Fruit fly (Drosophila melanogaster) whole organism, prepupa: Measurements from ENCODE around the gene Shaw.

Experiments
- Blimp-1 ChIP-seq: fragments of 200-800 bp; sonication (Bioruptor generic); optimal IDR thresholded peaks from 3 replicates; lab custom pipeline; 2017; ENCODE audit warnings: missing biosample characterization, missing genetic modification characterization, mild to moderate bottlenecking, moderate library complexity, missing genetic modification reagents
- CG10669 ChIP-seq: fragments of 200-800 bp; sonication (Bioruptor generic); optimal IDR thresholded peaks from 3 replicates; lab custom pipeline; 2018; ENCODE audit warnings: missing biosample characterization, mild to moderate bottlenecking, missing genetic modification characterization, moderate library complexity
- CG11762 ChIP-seq: fragments of 200-800 bp; sonication (Bioruptor generic); optimal IDR thresholded peaks from 3 replicates; lab custom pipeline; 2016; ENCODE audit warnings: missing biosample characterization, missing genetic modification characterization; ENCODE audit not compliant: insufficient read depth
- CG11902 ChIP-seq: fragments of 200-800 bp; sonication (Bioruptor generic); optimal IDR thresholded peaks from 3 replicates; lab custom pipeline; 2016; ENCODE audit warnings: missing biosample characterization, missing genetic modification characterization
- CG1621 ChIP-seq: fragments of 200-800 bp; sonication (Bioruptor generic); optimal IDR thresholded peaks from 3 replicates; lab custom pipeline; 2018; ENCODE audit warnings: missing biosample characterization, mild to moderate bottlenecking, missing genetic modification characterization
- CG3032 ChIP-seq: fragments of 200-800 bp; optimal IDR thresholded peaks from 2 replicates; lab custom pipeline; 2019; ENCODE audit warnings: missing biosample characterization, mild to moderate bottlenecking, missing genetic modification characterization, moderate library complexity
- CG31627 ChIP-seq: fragments of 200-800 bp; sonication (Bioruptor generic); optimal IDR thresholded peaks from 3 replicates; lab custom pipeline; 2016; ENCODE audit warnings: missing biosample characterization, missing genetic modification characterization
- CG32006 ChIP-seq: fragments of 200-800 bp; sonication (Bioruptor generic); optimal IDR thresholded peaks from 3 replicates; lab custom pipeline; 2017; ENCODE audit warnings: missing biosample characterization, mild to moderate bottlenecking, missing genetic modification characterization
- CG34406 ChIP-seq: fragments of 200-800 bp; sonication (Bioruptor generic); optimal IDR thresholded peaks from 3 replicates; lab custom pipeline; 2016; ENCODE audit warnings: missing biosample characterization, missing genetic modification characterization
- CG3919 ChIP-seq: fragments of 200-800 bp; sonication (Bioruptor generic); optimal IDR thresholded peaks from 3 replicates; lab custom pipeline; 2016; ENCODE audit warnings: missing biosample characterization, missing genetic modification characterization
- CG4318 ChIP-seq: fragments of 200-800 bp; sonication (Bioruptor generic); optimal IDR thresholded peaks from 3 replicates; lab custom pipeline; 2017; ENCODE audit warnings: missing biosample characterization, mild to moderate bottlenecking, missing genetic modification characterization
- CG6163 ChIP-seq: fragments of 200-800 bp; sonication (Bioruptor generic); IDR thresholded peaks from 3 replicates; pipeline ENCODE4 v1.3.6; 2022; ENCODE audit warnings: missing biosample characterization, missing genetic modification characterization
- CG6276 ChIP-seq: fragments of 200-800 bp; sonication (Bioruptor generic); optimal IDR thresholded peaks from 2 replicates; lab custom pipeline; 2017; ENCODE audit warnings: missing biosample characterization, mild to moderate bottlenecking, missing genetic modification characterization
- CG6792 ChIP-seq: fragments of 200-800 bp; sonication (Bioruptor generic); optimal IDR thresholded peaks from 3 replicates; lab custom pipeline; 2016; ENCODE audit warnings: missing biosample characterization, missing genetic modification characterization
- CG6808 ChIP-seq: fragments of 200-800 bp; sonication (Bioruptor generic); optimal IDR thresholded peaks from 3 replicates; lab custom pipeline; 2017; ENCODE audit warnings: missing biosample characterization, missing genetic modification characterization, mild to moderate bottlenecking, moderate library complexity, missing genetic modification reagents
- CG6854 ChIP-seq: fragments of 200-800 bp; sonication (Bioruptor generic); optimal IDR thresholded peaks from 2 replicates; lab custom pipeline; 2017; ENCODE audit warnings: missing biosample characterization, mild to moderate bottlenecking, missing genetic modification characterization
- CG7368 ChIP-seq: fragments of 200-800 bp; sonication (Bioruptor generic); optimal IDR thresholded peaks from 3 replicates; lab custom pipeline; 2016; ENCODE audit warnings: missing biosample characterization, missing genetic modification characterization
- CG8119 ChIP-seq: fragments of 200-800 bp; sonication (Bioruptor generic); IDR thresholded peaks from 3 replicates; pipeline ENCODE4 v1.3.6; 2022; ENCODE audit warnings: missing biosample characterization, missing genetic modification characterization
- CG8319 ChIP-seq: fragments of 200-800 bp; sonication (Bioruptor generic); optimal IDR thresholded peaks from 3 replicates; lab custom pipeline; 2016; ENCODE audit warnings: missing biosample characterization, missing genetic modification characterization
- CG8632 ChIP-seq: fragments of 200-800 bp; sonication (Bioruptor generic); optimal IDR thresholded peaks from 3 replicates; lab custom pipeline; 2016; ENCODE audit warnings: missing biosample characterization, missing genetic modification characterization
- CG9139 ChIP-seq: fragments of 200-800 bp; sonication (Bioruptor generic); optimal IDR thresholded peaks from 3 replicates; lab custom pipeline; 2017; ENCODE audit warnings: missing biosample characterization, mild to moderate bottlenecking, missing genetic modification characterization
- Eip75B ChIP-seq: fragments of 200-800 bp; sonication (Bioruptor generic); optimal IDR thresholded peaks from 3 replicates; lab custom pipeline; 2016; ENCODE audit warnings: missing biosample characterization, missing genetic modification characterization
- Eip78C ChIP-seq: fragments of 200-800 bp; sonication (Bioruptor generic); peaks from one replicate; lab custom pipeline; 2016; ENCODE audit warnings: missing biosample characterization, missing genetic modification characterization
- Eip93F ChIP-seq: fragments of 200-800 bp; sonication (Bioruptor generic); optimal IDR thresholded peaks from 2 replicates; lab custom pipeline; 2016; ENCODE audit warnings: missing biosample characterization, mild to moderate bottlenecking, missing genetic modification characterization
- Ets96B ChIP-seq: fragments of 200-800 bp; optimal IDR thresholded peaks from 2 replicates; lab custom pipeline; 2019; ENCODE audit warnings: missing biosample characterization, mild to moderate bottlenecking, missing genetic modification characterization, moderate library complexity
- Gug ChIP-seq: fragments of 200-800 bp; sonication (Bioruptor generic); IDR thresholded peaks from 2 replicates; pipeline ENCODE4 v1.3.6; 2022; ENCODE audit warnings: missing biosample characterization, missing genetic modification characterization
- Hr38 ChIP-seq: sonication (Bioruptor generic); optimal IDR thresholded peaks from 2 replicates; lab custom pipeline; 2016; ENCODE audit warnings: missing biosample characterization, missing genetic modification characterization
- Hr39 ChIP-seq: fragments of 200-800 bp; sonication (Bioruptor generic); optimal IDR thresholded peaks from 2 replicates; lab custom pipeline; 2016; ENCODE audit warnings: missing biosample characterization, missing genetic modification characterization
- Hr4 ChIP-seq: fragments of 200-800 bp; sonication (Bioruptor generic); optimal IDR thresholded peaks from 3 replicates; lab custom pipeline; 2016; ENCODE audit warnings: missing biosample characterization, missing genetic modification characterization
- Met ChIP-seq: fragments of 200-800 bp; sonication (Bioruptor generic); optimal IDR thresholded peaks from 3 replicates; lab custom pipeline; 2016; ENCODE audit warnings: missing biosample characterization, missing genetic modification characterization
- OdsH ChIP-seq: fragments of 200-800 bp; sonication (Bioruptor generic); optimal IDR thresholded peaks from 3 replicates; lab custom pipeline; 2016; ENCODE audit warnings: missing biosample characterization, missing genetic modification characterization
- Smox ChIP-seq: fragments of 200-800 bp; sonication (Bioruptor generic); optimal IDR thresholded peaks from 3 replicates; lab custom pipeline; 2016; ENCODE audit warnings: missing biosample characterization, missing genetic modification characterization
- Sox102F ChIP-seq: fragments of 200-800 bp; sonication (Bioruptor generic); optimal IDR thresholded peaks from 2 replicates; lab custom pipeline; 2016; ENCODE audit warnings: missing biosample characterization, mild to moderate bottlenecking, missing genetic modification characterization
- Sox14 ChIP-seq: fragments of 200-800 bp; sonication (Bioruptor generic); optimal IDR thresholded peaks from 3 replicates; lab custom pipeline; 2016; ENCODE audit warnings: missing biosample characterization, missing genetic modification characterization
- Sox15 ChIP-seq: fragments of 200-800 bp; sonication (Bioruptor generic); optimal IDR thresholded peaks from 3 replicates; lab custom pipeline; 2016; ENCODE audit warnings: missing biosample characterization, missing genetic modification characterization
- acj6 ChIP-seq: fragments of 200-800 bp; sonication (Bioruptor generic); optimal IDR thresholded peaks from 3 replicates; lab custom pipeline; 2016; ENCODE audit warnings: missing biosample characterization, missing genetic modification characterization
- cyc ChIP-seq: fragments of 200-800 bp; sonication (Bioruptor generic); optimal IDR thresholded peaks from 3 replicates; lab custom pipeline; 2016; ENCODE audit warnings: missing biosample characterization, missing genetic modification characterization
- dac ChIP-seq: fragments of 200-800 bp; sonication (Bioruptor generic); optimal IDR thresholded peaks from 2 replicates; lab custom pipeline; 2017; ENCODE audit warnings: missing biosample characterization, mild to moderate bottlenecking, missing genetic modification characterization
- eg ChIP-seq: fragments of 200-800 bp; sonication (Bioruptor generic); IDR thresholded peaks from 3 replicates; pipeline ENCODE4 v1.3.6; 2022; ENCODE audit warnings: missing biosample characterization, missing genetic modification characterization
- esn ChIP-seq: fragments of 200-800 bp; sonication (Bioruptor generic); optimal IDR thresholded peaks from 2 replicates; lab custom pipeline; 2016; ENCODE audit warnings: missing biosample characterization, mild to moderate bottlenecking, missing genetic modification characterization, moderate library complexity
- fd59A ChIP-seq: fragments of 200-800 bp; sonication (Bioruptor generic); optimal IDR thresholded peaks from 2 replicates; lab custom pipeline; 2017; ENCODE audit warnings: missing biosample characterization, mild to moderate bottlenecking, missing genetic modification characterization, missing genetic modification reagents
- fd85E ChIP-seq: fragments of 200-800 bp; sonication (Bioruptor generic); optimal IDR thresholded peaks from 3 replicates; lab custom pipeline; 2016; ENCODE audit warnings: missing biosample characterization, missing genetic modification characterization
- fkh ChIP-seq: fragments of 200-800 bp; sonication (Bioruptor generic); optimal IDR thresholded peaks from 3 replicates; lab custom pipeline; 2017; ENCODE audit warnings: missing biosample characterization, mild to moderate bottlenecking, missing genetic modification characterization, moderate library complexity
- lz ChIP-seq: fragments of 200-800 bp; sonication (Bioruptor generic); optimal IDR thresholded peaks from 3 replicates; lab custom pipeline; 2016; ENCODE audit warnings: missing biosample characterization, missing genetic modification characterization
- pdm3 ChIP-seq: fragments of 200-800 bp; sonication (Bioruptor generic); optimal IDR thresholded peaks from 3 replicates; lab custom pipeline; 2016; ENCODE audit warnings: missing biosample characterization, missing genetic modification characterization
- spab ChIP-seq: fragments of 200-800 bp; sonication (Bioruptor generic); optimal IDR thresholded peaks from 2 replicates; lab custom pipeline; 2017; ENCODE audit warnings: missing biosample characterization, mild to moderate bottlenecking, missing genetic modification characterization, missing genetic modification reagents
- ss ChIP-seq, 2 experiments: fragments of 200-800 bp; sonication (Bioruptor generic); optimal IDR thresholded peaks; 2 replicates in 1 of 2; 3 replicates in 1 of 2; lab custom pipeline; 2017 to 2018; ENCODE audit warnings: mild to moderate bottlenecking in 2 of 2, missing biosample characterization in 2 of 2, missing genetic modification characterization in 2 of 2, moderate library complexity in 1 of 2
- vri ChIP-seq: fragments of 200-800 bp; sonication (Bioruptor generic); optimal IDR thresholded peaks from 3 replicates; lab custom pipeline; 2016; ENCODE audit warnings: missing biosample characterization, mild to moderate bottlenecking, missing genetic modification characterization

Gene Shaw

dm6 chr2L:3765194-3765593, 47.2 kb downstream of the Shaw start, which contains the start of gene CG43703:
TSS of gene CG43703 (plus strand) at chr2L:3765494.
- TF ChIP-seq Ets96B: no peak
- no peak for TF ChIP-seq Eip93F
- TF ChIP-seq Smox (GFP tag; lab: Kevin White, UChicago): no peak
- TF ChIP-seq, all 60 proteins: peak for 0

- TF ChIP-seq CG11762 (GFP tag; lab: Kevin White, UChicago) (peak; percentile 71), esn (GFP tag; lab: Kevin White, UChicago) (peak; percentile 70), CG3032 (tag; lab: Kevin White, UChicago) (peak; percentile 80), Hr4 (peak; percentile 46), vri (GFP tag; lab: Kevin White, UChicago) (no peak), Blimp-1 (GFP tag; lab: Kevin White, UChicago) (peak; percentile 5), CG11902 (peak; percentile 1), dac (GFP tag; lab: Kevin White, UChicago) (no peak), CG6276 (GFP tag; lab: Kevin White, UChicago) (peak; percentile 62), spab (peak; percentile 69), Met (GFP tag; lab: Kevin White, UChicago) (peak; percentile 48), Sox102F (GFP tag; lab: Kevin White, UChicago) (no peak), ss (GFP tag; optimal IDR thresholded peaks at IDR 0.05; lab: Kevin White, UChicago) (peak; percentile 69 to 76), fd85E (peak; percentile 29), CG6808 (peak; percentile 69), Eip78C (GFP tag; lab: Kevin White, UChicago) (peak; percentile 90), Eip75B (GFP tag; lab: Kevin White, UChicago) (peak; percentile 45), CG8632 (GFP tag; lab: Kevin White, UChicago) (peak; percentile 73), CG3919 (GFP tag; lab: Kevin White, UChicago) (peak; percentile 61), acj6 (peak; percentile 67), Sox15 (GFP tag; lab: Kevin White, UChicago) (peak; percentile 23), CG6163 (GFP tag; lab: Robert Waterston, UW) (peak; percentile 21; the same call in 1 of the 3 replicates), Hr38 (GFP tag; lab: Kevin White, UChicago) (no peak), fd59A (GFP tag; lab: Kevin White, UChicago) (peak; percentile 28), CG4318 (GFP tag; lab: Kevin White, UChicago) (no peak), CG8319 (peak; percentile 39), fkh (GFP tag; lab: Kevin White, UChicago) (no peak), Gug (GFP tag; lab: Robert Waterston, UW) (no peak), Eip93F (no peak), CG31627 (GFP tag; lab: Kevin White, UChicago) (no peak), Ets96B (peak; percentile 80), cyc (GFP tag; lab: Kevin White, UChicago) (no peak), CG32006 (peak; percentile 73), eg (peak; percentile 21; the same call in 1 of the 3 replicates), Sox14 (GFP tag; lab: Kevin White, UChicago) (no peak), CG9139 (peak; percentile 64), CG34406 (GFP tag; lab: Kevin White, UChicago) (peak; percentile 75), CG8119 (GFP tag; lab: Robert Waterston, UW) (peak; percentile 87), pdm3 (GFP tag; lab: Kevin White, UChicago) (peak; percentile 36), CG7368 (GFP tag; lab: Kevin White, UChicago) (no peak), lz (GFP tag; lab: Kevin White, UChicago) (peak; percentile 21), Smox (GFP tag; lab: Kevin White, UChicago) (peak; percentile 40), CG10669 (peak; percentile 62), CG6854 (GFP tag; lab: Kevin White, UChicago) (no peak), CG6792 (GFP tag; lab: Kevin White, UChicago) (peak; percentile 71), OdsH (GFP tag; lab: Kevin White, UChicago) (peak; percentile 78), CG1621 (tag; lab: Kevin White, UChicago) (peak; percentile 33), Hr39 (GFP tag; lab: Kevin White, UChicago) (no peak)
These were observed 51.9 kb downstream of the Shaw start for dm6 chr2L:3769718-3770461.
